Fruit fly (Drosophila melanogaster) whole organism, embryonic: ENCODE measurements around the gene rho-5.

Experiments used
- Atf3 ChIP-seq: fragments of 200-800 bp; sonication (Bioruptor generic); optimal IDR thresholded peaks from 3 replicates; lab custom pipeline; 2016; ENCODE audit warnings: missing biosample characterization, missing genetic modification characterization
- CG1024 ChIP-seq: fragments of 200-800 bp; sonication (Bioruptor generic); IDR thresholded peaks from 2 replicates; pipeline ENCODE4 v1.3.6; 2022; ENCODE audit warnings: missing biosample characterization, missing genetic modification characterization
- CG10462 ChIP-seq: fragments of 200-800 bp; sonication (Bioruptor generic); optimal IDR thresholded peaks from 2 replicates; lab custom pipeline; 2016; ENCODE audit warnings: missing biosample characterization, missing genetic modification characterization
- CG12104 ChIP-seq: fragments of 200-800 bp; sonication (Bioruptor generic); optimal IDR thresholded peaks from 3 replicates; lab custom pipeline; 2016; ENCODE audit warnings: missing biosample characterization, missing genetic modification characterization
- CG12155 ChIP-seq: fragments of 200-800 bp; sonication (Bioruptor generic); optimal IDR thresholded peaks from 3 replicates; lab custom pipeline; 2016; ENCODE audit warnings: missing biosample characterization, missing genetic modification characterization
- CG12659 ChIP-seq: fragments of 200-800 bp; sonication (Bioruptor generic); optimal IDR thresholded peaks from 3 replicates; lab custom pipeline; 2017; ENCODE audit warnings: mild to moderate bottlenecking, missing biosample characterization, missing genetic modification reagents, missing genetic modification characterization
- CG13424 ChIP-seq: fragments of 200-800 bp; sonication (Bioruptor generic); optimal IDR thresholded peaks from 2 replicates; lab custom pipeline; 2019; ENCODE audit warnings: missing biosample characterization, mild to moderate bottlenecking, missing genetic modification characterization, moderate library complexity
- CG14667 ChIP-seq: fragments of 200-800 bp; sonication (Bioruptor generic); IDR thresholded peaks from 2 replicates; pipeline ENCODE4 v1.3.6; 2022; ENCODE audit warnings: missing biosample characterization, missing genetic modification characterization
- CG15011 ChIP-seq: fragments of 200-800 bp; sonication (Bioruptor generic); optimal IDR thresholded peaks from 3 replicates; lab custom pipeline; 2018; ENCODE audit warnings: missing biosample characterization, mild to moderate bottlenecking, missing genetic modification characterization
- CG18476 ChIP-seq: fragments of 200-800 bp; sonication (Bioruptor generic); optimal IDR thresholded peaks from 2 replicates; lab custom pipeline; 2016; ENCODE audit warnings: missing biosample characterization, mild to moderate bottlenecking, missing genetic modification characterization
- CG31224 ChIP-seq: fragments of 200-800 bp; sonication (Bioruptor generic); IDR thresholded peaks from 2 replicates; pipeline ENCODE4 v1.3.6; 2022; ENCODE audit warnings: missing biosample characterization, missing genetic modification characterization
- CG3163 ChIP-seq: fragments of 200-800 bp; sonication (Bioruptor generic); optimal IDR thresholded peaks from 3 replicates; lab custom pipeline; 2016; ENCODE audit warnings: missing biosample characterization, missing genetic modification characterization
- CG3281 ChIP-seq: fragments of 200-800 bp; sonication (Bioruptor generic); optimal IDR thresholded peaks from 3 replicates; lab custom pipeline; 2017; ENCODE audit warnings: missing biosample characterization, mild to moderate bottlenecking, missing genetic modification characterization
- CG33557 ChIP-seq: fragments of 200-800 bp; sonication (Bioruptor generic); optimal IDR thresholded peaks from 2 replicates; lab custom pipeline; 2019; ENCODE audit warnings: missing biosample characterization, mild to moderate bottlenecking, missing genetic modification characterization, moderate library complexity
- CG4328 ChIP-seq: fragments of 200-800 bp; sonication (Bioruptor generic); optimal IDR thresholded peaks from 3 replicates; lab custom pipeline; 2017; ENCODE audit warnings: missing biosample characterization, missing genetic modification reagents, missing genetic modification characterization
- CG6175 ChIP-seq: fragments of 200-800 bp; sonication (Bioruptor generic); IDR thresholded peaks from 3 replicates; pipeline ENCODE4 v1.3.6; 2022; ENCODE audit warnings: missing biosample characterization, missing genetic modification characterization
- CG6689 ChIP-seq: fragments of 200-800 bp; sonication (Bioruptor generic); IDR thresholded peaks from 2 replicates; pipeline ENCODE4 v1.3.6; 2022; ENCODE audit warnings: missing biosample characterization, missing genetic modification characterization
- CG8388 ChIP-seq: fragments of 200-800 bp; sonication (Bioruptor generic); optimal IDR thresholded peaks from 2 replicates; lab custom pipeline; 2019; ENCODE audit warnings: missing biosample characterization, mild to moderate bottlenecking, missing genetic modification characterization, moderate library complexity
- CoRest ChIP-seq: fragments of 200-800 bp; sonication (Bioruptor generic); optimal IDR thresholded peaks from 3 replicates; lab custom pipeline; 2018; ENCODE audit warnings: missing biosample characterization, mild to moderate bottlenecking, missing genetic modification characterization, moderate library complexity
- Dek ChIP-seq: fragments of 200-800 bp; sonication (Bioruptor generic); optimal IDR thresholded peaks from 3 replicates; lab custom pipeline; 2019; ENCODE audit warnings: missing biosample characterization, mild to moderate bottlenecking, missing genetic modification characterization, moderate library complexity
- Dfd ChIP-seq, 2 experiments: fragments of >200 bp; optimal IDR thresholded peaks; 2 replicates each; lab custom pipeline; 2017; ENCODE audit warnings: missing biosample characterization in 2 of 2, missing genetic modification characterization in 2 of 2
- Dip2 ChIP-seq: fragments of 200-800 bp; sonication (Bioruptor generic); IDR thresholded peaks from 2 replicates; pipeline ENCODE4 v1.3.6; 2022; ENCODE audit warnings: missing biosample characterization, missing genetic modification characterization
- Fer1 ChIP-seq: fragments of 200-800 bp; sonication (Bioruptor generic); optimal IDR thresholded peaks from 2 replicates; lab custom pipeline; 2017; ENCODE audit warnings: missing biosample characterization, mild to moderate bottlenecking, missing genetic modification characterization
- Gug ChIP-seq: fragments of 200-800 bp; sonication (Bioruptor generic); IDR thresholded peaks from 4 replicates; pipeline ENCODE4 v1.3.6; 2022; ENCODE audit warnings: missing biosample characterization, missing genetic modification characterization
- HLH54F ChIP-seq: fragments of 200-800 bp; sonication (Bioruptor generic); optimal IDR thresholded peaks from 3 replicates; lab custom pipeline; 2016; ENCODE audit warnings: missing biosample characterization, missing genetic modification characterization
- MBD-R2 ChIP-seq: fragments of 200-800 bp; sonication (Bioruptor generic); IDR thresholded peaks from 2 replicates; pipeline ENCODE4 v1.3.6; 2022; ENCODE audit warnings: missing biosample characterization, missing genetic modification characterization
- Myb ChIP-seq: fragments of 200-800 bp; sonication (Bioruptor generic); optimal IDR thresholded peaks from 2 replicates; lab custom pipeline; 2016; ENCODE audit warnings: missing biosample characterization, missing genetic modification characterization
- NK7.1 ChIP-seq: fragments of 200-800 bp; sonication (Bioruptor generic); optimal IDR thresholded peaks from 3 replicates; lab custom pipeline; 2016; ENCODE audit warnings: missing biosample characterization, missing genetic modification characterization
- Oli ChIP-seq: fragments of 200-800 bp; sonication (Bioruptor generic); optimal IDR thresholded peaks from 2 replicates; lab custom pipeline; 2018; ENCODE audit warnings: missing biosample characterization, mild to moderate bottlenecking, missing genetic modification characterization, moderate library complexity
- Pdp1 ChIP-seq, 2 experiments: fragments of 200-800 bp; sonication (Bioruptor generic); optimal IDR thresholded peaks; 3 replicates each; lab custom pipeline; 2016; ENCODE audit warnings: missing biosample characterization in 2 of 2, missing genetic modification characterization in 2 of 2, mild to moderate bottlenecking in 1 of 2, moderate library complexity in 1 of 2
- Scr ChIP-seq: fragments of 200-800 bp; sonication (Bioruptor generic); IDR thresholded peaks from 2 replicates; pipeline ENCODE4 v1.3.6; 2022; ENCODE audit warnings: missing biosample characterization, missing genetic modification characterization; ENCODE audit not compliant: partially characterized antibody
- Sox100B ChIP-seq: fragments of 200-800 bp; sonication (Bioruptor generic); optimal IDR thresholded peaks from 3 replicates; lab custom pipeline; 2018; ENCODE audit warnings: missing biosample characterization, mild to moderate bottlenecking, missing genetic modification characterization
- TFAM ChIP-seq: fragments of 200-800 bp; sonication (Bioruptor generic); optimal IDR thresholded peaks from 2 replicates; lab custom pipeline; 2017; ENCODE audit warnings: missing biosample characterization, missing genetic modification characterization, inconsistent platforms
- ac ChIP-seq: fragments of 200-800 bp; sonication (Bioruptor generic); optimal IDR thresholded peaks from 3 replicates; lab custom pipeline; 2017; ENCODE audit warnings: missing biosample characterization, mild to moderate bottlenecking, missing genetic modification characterization
- al ChIP-seq: fragments of 200-800 bp; sonication (Bioruptor generic); IDR thresholded peaks from 2 replicates; pipeline ENCODE4 v1.3.6; 2022; ENCODE audit warnings: missing biosample characterization, missing genetic modification characterization
- crol ChIP-seq: fragments of 200-800 bp; sonication (Bioruptor generic); IDR thresholded peaks from 2 replicates; pipeline ENCODE4 v1.3.6; 2022; ENCODE audit warnings: missing biosample characterization, missing genetic modification characterization
- ewg ChIP-seq: fragments of 200-800 bp; sonication (Bioruptor generic); optimal IDR thresholded peaks from 3 replicates; lab custom pipeline; 2017; ENCODE audit warnings: mild to moderate bottlenecking, missing biosample characterization, missing genetic modification reagents, missing genetic modification characterization
- ken ChIP-seq: fragments of 200-800 bp; sonication (Bioruptor generic); IDR thresholded peaks from 3 replicates; pipeline ENCODE4 v1.3.6; 2022; ENCODE audit warnings: missing biosample characterization, missing genetic modification characterization
- mirr ChIP-seq: fragments of 200-800 bp; sonication (Bioruptor generic); optimal IDR thresholded peaks from 3 replicates; lab custom pipeline; 2018; ENCODE audit warnings: missing biosample characterization, mild to moderate bottlenecking, missing genetic modification characterization
- odd ChIP-seq: fragments of 200-800 bp; sonication (Bioruptor generic); optimal IDR thresholded peaks from 2 replicates; lab custom pipeline; 2017; ENCODE audit warnings: missing biosample characterization, mild to moderate bottlenecking, missing genetic modification characterization
- onecut ChIP-seq: fragments of 200-800 bp; sonication (Bioruptor generic); IDR thresholded peaks from 2 replicates; pipeline ENCODE4 v1.3.6; 2022; ENCODE audit warnings: missing biosample characterization, missing genetic modification characterization
- org-1 ChIP-seq: fragments of 200-800 bp; sonication (Bioruptor generic); optimal IDR thresholded peaks from 2 replicates; lab custom pipeline; 2017; ENCODE audit warnings: missing biosample characterization, missing genetic modification characterization
- pho ChIP-seq: fragments of 200-800 bp; sonication (Bioruptor generic); optimal IDR thresholded peaks from 2 replicates; lab custom pipeline; 2016; ENCODE audit warnings: missing biosample characterization, missing genetic modification characterization
- pita ChIP-seq: fragments of 200-800 bp; sonication (Bioruptor generic); optimal IDR thresholded peaks from 2 replicates; lab custom pipeline; 2017; ENCODE audit warnings: missing biosample characterization, mild to moderate bottlenecking, missing genetic modification characterization
- scrt ChIP-seq: fragments of 200-800 bp; sonication (Bioruptor generic); optimal IDR thresholded peaks from 2 replicates; lab custom pipeline; 2018; ENCODE audit warnings: missing biosample characterization, mild to moderate bottlenecking, missing genetic modification characterization, moderate library complexity
- sd ChIP-seq: fragments of 200-800 bp; sonication (Bioruptor generic); optimal IDR thresholded peaks from 3 replicates; lab custom pipeline; 2018; ENCODE audit warnings: missing biosample characterization, mild to moderate bottlenecking, missing genetic modification characterization, moderate library complexity
- seq ChIP-seq: fragments of 200-800 bp; sonication (Bioruptor generic); IDR thresholded peaks from 2 replicates; pipeline ENCODE4 v1.3.6; 2022; ENCODE audit warnings: missing biosample characterization, missing genetic modification characterization
- stwl ChIP-seq: fragments of 200-800 bp; sonication (Bioruptor generic); optimal IDR thresholded peaks from 3 replicates; lab custom pipeline; 2018; ENCODE audit warnings: missing biosample characterization, mild to moderate bottlenecking, missing genetic modification characterization, moderate library complexity
- tio ChIP-seq: fragments of 200-800 bp; sonication (Bioruptor generic); optimal IDR thresholded peaks from 2 replicates; lab custom pipeline; 2017; ENCODE audit warnings: missing biosample characterization, missing genetic modification characterization, inconsistent platforms
- wdn ChIP-seq: fragments of 200-800 bp; sonication (Bioruptor generic); IDR thresholded peaks from 2 replicates; pipeline ENCODE4 v1.3.6; 2022; ENCODE audit warnings: missing biosample characterization, missing genetic modification characterization

The rho-5 gene

dm6 chr2L:10386208-10386805 lies 12.6 kb upstream of the rho-5 start, which contains the start of the genes Cdk1 and mRpS7 (continued):
- TF ChIP-seq al (peak; percentile 54), CG18476 (GFP tag; lab: Kevin White, UChicago) (peak; percentile 64), Scr (GFP tag; lab: Robert Waterston, UW) (no peak), CG8388 (peak; percentile 79), MBD-R2 (0 out of 2 replicates have a peak, but pooled peaks have one; percentile 18), org-1 (no peak), NK7.1 (GFP tag; lab: Kevin White, UChicago) (no peak), sd (tag; lab: Kevin White, UChicago) (peak; percentile 59), Oli (tag; lab: Kevin White, UChicago) (peak; percentile 77), crol (GFP tag; lab: Robert Waterston, UW) (no peak), CG3163 (peak; percentile 8), mirr (GFP tag; lab: Kevin White, UChicago) (no peak), CG6689 (GFP tag; lab: Robert Waterston, UW) (peak; percentile 78; the same call in 1 of the 2 replicates), Gug (GFP tag; lab: Robert Waterston, UW) (no peak), TFAM (GFP tag; lab: Kevin White, UChicago) (no peak), ac (no peak), onecut (GFP tag; lab: Robert Waterston, UW) (0 out of 2 replicates have a peak, but pooled peaks have one; percentile 12), ken (peak; percentile 66; the same call in 2 of the 3 replicates), Myb (GFP tag; lab: Kevin White, UChicago) (peak; percentile 40), HLH54F (GFP tag; lab: Kevin White, UChicago) (peak; percentile 64), CG31224 (peak; percentile 39; the same call in 1 of the 2 replicates), stwl (tag; lab: Kevin White, UChicago) (no peak), scrt (GFP tag; lab: Kevin White, UChicago) (peak; percentile 38), pho (GFP tag; lab: Kevin White, UChicago) (peak; percentile 63), odd (GFP tag; lab: Kevin White, UChicago) (no peak), CG33557 (GFP tag; lab: Kevin White, UChicago) (peak; percentile 40), Sox100B (GFP tag; lab: Kevin White, UChicago) (peak; percentile 76), tio (peak; percentile 74), CG14667 (GFP tag; lab: Robert Waterston, UW) (no peak; the same call in 1 of the 2 replicates), seq (no peak), Dip2 (GFP tag; lab: Robert Waterston, UW) (no peak), wdn (no peak), Dek (tag; lab: Kevin White, UChicago) (peak; percentile 81), CoRest (tag; lab: Kevin White, UChicago) (peak; percentile 90), Fer1 (peak; percentile 32), CG10462 (GFP tag; lab: Kevin White, UChicago) (peak; percentile 46), CG13424 (tag; lab: Kevin White, UChicago) (peak; percentile 73), CG4328 (GFP tag; lab: Kevin White, UChicago) (no peak), CG12104 (GFP tag; lab: Kevin White, UChicago) (peak; percentile 63), Dfd (GFP tag; optimal IDR thresholded peaks at IDR 0.05; lab: Kevin White, UChicago) (no peak), Atf3 (GFP tag; lab: Kevin White, UChicago) (peak; percentile 68), CG12659 (peak; percentile 76), Pdp1 (GFP tag; optimal IDR thresholded peaks at IDR 0.05; lab: Kevin White, UChicago) (peak in 1 of 2 experiments; percentile 56), CG3281 (GFP tag; lab: Kevin White, UChicago) (peak; percentile 75), CG12155 (peak; percentile 69), ewg (GFP tag; lab: Kevin White, UChicago) (peak; percentile 52), CG1024 (GFP tag; lab: Robert Waterston, UW) (peak; percentile 69; the same call in 1 of the 2 replicates), CG6175 (GFP tag; lab: Robert Waterston, UW) (no peak), CG15011 (GFP tag; lab: Kevin White, UChicago) (peak; percentile 41), pita (no peak)
